Worm (Caenorhabditis elegans) whole organism, young adult: ENCODE measurements around the gene W01D2.1.

ENCODE experiments used
- F49E8.2 ChIP-seq: sonication (generic microtip); optimal IDR thresholded peaks from 3 replicates; lab custom pipeline; 2017; ENCODE audit warnings: missing genetic modification characterization, mild to moderate bottlenecking, missing compliant biosample characterization, antibody characterized with exemption, moderate library complexity; ENCODE audit not compliant: insufficient read depth
- ZK185.1 ChIP-seq: sonication (generic microtip); optimal IDR thresholded peaks from 2 replicates; lab custom pipeline; 2016; ENCODE audit warnings: mild to moderate bottlenecking, missing genetic modification characterization, missing compliant biosample characterization; ENCODE audit not compliant: poor library complexity, severe bottlenecking
- him-1 ChIP-seq: sonication (generic microtip); optimal IDR thresholded peaks from 2 replicates; lab custom pipeline; 2016; ENCODE audit warnings: missing genotype, missing genetic modification reagents, missing genetic modification characterization, missing compliant biosample characterization
- hlh-12 ChIP-seq: sonication (generic microtip); optimal IDR thresholded peaks from 2 replicates; lab custom pipeline; 2016; ENCODE audit warnings: missing genetic modification characterization, missing compliant biosample characterization
- hlh-26 ChIP-seq: fragments of 200-800 bp; sonication (Bioruptor generic); conservative IDR thresholded peaks from 2 replicates; pipeline ENCODE4 v1.3.6; 2022; ENCODE audit warnings: missing genetic modification reagents, missing genetic modification characterization, missing compliant biosample characterization
- snpc-4 ChIP-seq, 5 experiments: fragments of 150-350 bp in 1 of 5; sonication (generic microtip) in 4 of 5; optimal IDR thresholded peaks; 2 replicates each; lab custom pipeline; 2014 to 2018; ENCODE audit warnings: missing genetic modification characterization in 5 of 5, missing biosample characterization in 3 of 5, antibody characterized with exemption in 2 of 5, mild to moderate bottlenecking in 2 of 5, missing compliant biosample characterization in 2 of 5, missing genotype in 2 of 5, moderate library complexity in 2 of 5, missing genetic modification reagents in 1 of 5

DNA sequence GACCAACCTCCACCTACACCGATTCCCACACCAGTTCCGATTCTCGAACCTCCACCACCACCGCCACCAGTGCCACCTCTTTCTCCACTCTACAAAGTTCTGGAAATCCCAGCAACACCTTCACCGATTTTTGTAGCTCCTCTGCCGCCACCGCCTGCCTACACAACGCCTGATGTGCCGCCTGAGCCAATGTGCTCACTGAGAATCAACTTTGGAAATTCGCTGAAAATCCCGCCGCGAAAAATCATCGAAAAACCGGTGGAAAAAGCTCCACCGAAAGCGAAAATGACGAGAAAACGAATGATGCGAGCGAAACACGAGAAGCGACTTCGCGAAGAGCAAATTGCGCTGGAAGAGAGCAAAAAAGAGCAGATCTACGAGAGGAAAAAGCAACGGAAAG lies 35.5 kb upstream of the W01D2.1 start:
- no peak for TF ChIP-seq him-1 (tag; lab: Kevin White, UChicago)
- TF ChIP-seq hlh-12 (tag; lab: Kevin White, UChicago): no peak
- no peak for TF ChIP-seq ZK185.1
- TF ChIP-seq F49E8.2 (tag; lab: Kevin White, UChicago): no peak
- no peak for TF ChIP-seq snpc-4 (GFP tag; optimal IDR thresholded peaks at IDR 0.05; lab: Kevin White, UChicago)
- TF ChIP-seq snpc-4 (tag; optimal IDR thresholded peaks at IDR 0.05; lab: Kevin White, UChicago): no peak
- no peak for TF ChIP-seq hlh-26 (GFP tag; lab: Robert Waterston, UW)
